Worm (Caenorhabditis elegans) whole organism, L3 larva: ENCODE results near the gene bath-39.

Experiments used
- ama-1 ChIP-seq: fragments of 150-350 bp; optimal IDR thresholded peaks from 2 replicates; lab custom pipeline; 2018
- hmg-11 ChIP-seq: sonication (generic microtip); optimal IDR thresholded peaks from 2 replicates; lab custom pipeline; 2016; ENCODE audit warnings: missing genetic modification characterization, missing compliant biosample characterization
- nhr-77 ChIP-seq: fragments of 150-350 bp; optimal IDR thresholded peaks from 2 replicates; lab custom pipeline; 2014; ENCODE audit warnings: missing biosample characterization, missing genetic modification characterization
- snpc-4 ChIP-seq: fragments of 150-350 bp; optimal IDR thresholded peaks from 2 replicates; lab custom pipeline; 2014; ENCODE audit warnings: missing biosample characterization, missing genetic modification characterization

DNA sequence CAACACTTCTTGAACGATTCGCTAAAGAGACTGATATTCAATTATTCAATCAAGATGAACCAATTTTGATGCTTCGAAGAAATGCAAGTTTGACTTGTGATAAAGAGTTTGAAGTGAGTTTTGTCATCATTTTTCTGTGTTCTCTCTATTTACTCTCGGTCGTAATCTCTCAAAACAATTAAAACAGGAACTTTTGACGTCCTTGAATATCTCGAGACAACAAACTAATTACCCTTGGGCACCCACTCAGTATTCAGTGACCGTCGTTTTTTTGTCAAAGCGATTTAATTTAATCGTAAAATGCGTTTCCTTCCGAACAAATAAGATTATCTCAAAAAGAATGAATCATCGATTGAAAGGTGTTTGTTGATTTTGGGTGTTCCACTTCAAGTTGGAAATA, 4.9 kb downstream of the bath-39 start:
- TF ChIP-seq hmg-11 (tag; lab: Kevin White, UChicago), result no peak
- no peak for TF ChIP-seq ama-1 (lab: Kevin White, UChicago)
- no peak for TF ChIP-seq nhr-77 (tag; lab: Kevin White, UChicago)
- TF ChIP-seq snpc-4 (tag; lab: Kevin White, UChicago), result no peak
